Fruit fly (Drosophila melanogaster): ENCODE data around the gene sro.

The sro gene

dm6 chr3R:29794161-29794882 is at the start of gene sro:
Gene sro (plus strand): TSS chr3R:29794597.
- peak; percentile 59 for TF ChIP-seq CG17801 (GFP tag; optimal IDR thresholded peaks at IDR 0.05; ENCODE audit: partially characterized antibody)

dm6 chr3R:29745056-29745455 is 49.3 kb upstream of the sro start, which contains the start of the genes Wdr24 and IntS11:
Gene Wdr24 (minus strand): TSS chr3R:29745092.
Gene IntS11 (plus strand): TSS chr3R:29745337.
- peak; percentile 89 for TF ChIP-seq CG17801 (GFP tag; optimal IDR thresholded peaks at IDR 0.05; ENCODE audit: partially characterized antibody)

dm6 chr3R:29748591-29749303 is 45.6 kb upstream of the sro start, which contains the start of the genes ATPsyngamma and yata:
Gene ATPsyngamma (minus strand): TSS chr3R:29749163.
Gene yata (plus strand): TSS chr3R:29749219.
- peak; percentile 5 for TF ChIP-seq CG17801 (GFP tag; optimal IDR thresholded peaks at IDR 0.05; ENCODE audit: partially characterized antibody)

dm6 chr3R:29749304-29750066 is 44.9 kb upstream of the sro start:
- no peak for TF ChIP-seq CG17801 (GFP tag; optimal IDR thresholded peaks at IDR 0.05; ENCODE audit: partially characterized antibody)

- TF ChIP-seq CG17801 (GFP tag; optimal IDR thresholded peaks at IDR 0.05; ENCODE audit: partially characterized antibody), result no peak
These were observed 39.1 kb upstream of the sro start for dm6 chr3R:29755248-29755647.

- no peak for TF ChIP-seq CG17801 (GFP tag; optimal IDR thresholded peaks at IDR 0.05; ENCODE audit: partially characterized antibody)
These were observed 38.2 kb upstream of the sro start for dm6 chr3R:29756153-29756552.

- TF ChIP-seq CG17801 (GFP tag; optimal IDR thresholded peaks at IDR 0.05; ENCODE audit: partially characterized antibody), result no peak
These were observed 37.2 kb upstream of the sro start for dm6 chr3R:29757226-29757625.

dm6 chr3R:29757681-29758080 is 36.7 kb upstream of the sro start:
- no peak for TF ChIP-seq CG17801 (GFP tag; optimal IDR thresholded peaks at IDR 0.05; ENCODE audit: partially characterized antibody)

dm6 chr3R:29758129-29758733 is 36.2 kb upstream of the sro start:
- TF ChIP-seq CG17801 (GFP tag; optimal IDR thresholded peaks at IDR 0.05; ENCODE audit: partially characterized antibody), result no peak

- TF ChIP-seq CG17801 (GFP tag; optimal IDR thresholded peaks at IDR 0.05; ENCODE audit: partially characterized antibody), result no peak
These were observed 35.7 kb upstream of the sro start for dm6 chr3R:29758734-29759131.

- no peak for TF ChIP-seq CG17801 (GFP tag; optimal IDR thresholded peaks at IDR 0.05; ENCODE audit: partially characterized antibody)
These were observed 34.4 kb upstream of the sro start for dm6 chr3R:29760042-29760441.

dm6 chr3R:29761569-29761968 is 32.8 kb upstream of the sro start:
- TF ChIP-seq CG17801 (GFP tag; optimal IDR thresholded peaks at IDR 0.05; ENCODE audit: partially characterized antibody), result no peak

- TF ChIP-seq CG17801 (GFP tag; optimal IDR thresholded peaks at IDR 0.05; ENCODE audit: partially characterized antibody), result no peak
These were observed 32.1 kb upstream of the sro start for dm6 chr3R:29762297-29762696.

- peak; percentile 52 for TF ChIP-seq CG17801 (GFP tag; optimal IDR thresholded peaks at IDR 0.05; ENCODE audit: partially characterized antibody)
These were observed 31.2 kb upstream of the sro start for dm6 chr3R:29763154-29763553.

- TF ChIP-seq CG17801 (GFP tag; optimal IDR thresholded peaks at IDR 0.05; ENCODE audit: partially characterized antibody), result no peak
These were observed 30.6 kb upstream of the sro start for dm6 chr3R:29763804-29764203.
